Worm (Caenorhabditis elegans) whole organism, L4 larva: Measurements from ENCODE around the gene somi-1.

Experiments used
- F44E2.7 ChIP-seq: fragments of 200-800 bp; sonication (Bioruptor generic); IDR thresholded peaks from 2 replicates; pipeline ENCODE4 v2.1.2; 2022; ENCODE audit warnings: missing genetic modification characterization, missing compliant biosample characterization
- F49E8.2 ChIP-seq: sonication (generic microtip); optimal IDR thresholded peaks from 2 replicates; lab custom pipeline; 2016; ENCODE audit warnings: missing compliant biosample characterization, mild to moderate bottlenecking, missing genetic modification characterization, borderline replicate concordance
- R02D3.7 ChIP-seq: fragments of 150-350 bp; sonication (generic microtip); optimal IDR thresholded peaks from 3 replicates; lab custom pipeline; 2014; ENCODE audit warnings: missing biosample characterization, missing genetic modification characterization
- T20F7.1 ChIP-seq: fragments of 200-800 bp; sonication (Bioruptor generic); optimal IDR thresholded peaks from 2 replicates; lab custom pipeline; 2018; ENCODE audit warnings: mild to moderate bottlenecking, missing genetic modification characterization, missing compliant biosample characterization
- Y5F2A.4 ChIP-seq: fragments of 200-800 bp; sonication (Bioruptor generic); optimal IDR thresholded peaks from 2 replicates; lab custom pipeline; 2018; ENCODE audit warnings: mild to moderate bottlenecking, missing genetic modification characterization, missing compliant biosample characterization
- ZK546.5 ChIP-seq, 2 experiments: sonication (generic microtip); optimal IDR thresholded peaks; 2 replicates each; lab custom pipeline; 2017; ENCODE audit warnings: missing biosample characterization in 2 of 2, missing genetic modification characterization in 2 of 2
- aly-2 ChIP-seq: sonication (generic microtip); optimal IDR thresholded peaks from 2 replicates; lab custom pipeline; 2018; ENCODE audit warnings: missing biosample characterization, missing genetic modification characterization
- ama-1 ChIP-seq: fragments of 150-350 bp; optimal IDR thresholded peaks from 2 replicates; lab custom pipeline; 2014; ENCODE audit warnings: inconsistent platforms, mixed read lengths
- ceh-32 ChIP-seq: sonication (generic microtip); optimal IDR thresholded peaks from 2 replicates; lab custom pipeline; 2016; ENCODE audit warnings: mild to moderate bottlenecking, missing genetic modification characterization, missing compliant biosample characterization; ENCODE audit not compliant: poor library complexity
- ces-1 ChIP-seq: fragments of 150-350 bp; sonication (generic microtip); optimal IDR thresholded peaks from 4 replicates; lab custom pipeline; 2014; ENCODE audit warnings: missing biosample characterization, missing genetic modification reagents, missing genetic modification characterization
- cey-2 ChIP-seq: sonication (generic microtip); optimal IDR thresholded peaks from 3 replicates; lab custom pipeline; 2017; ENCODE audit warnings: missing genetic modification characterization, mild to moderate bottlenecking, missing compliant biosample characterization, antibody characterized with exemption, borderline replicate concordance; ENCODE audit not compliant: insufficient read depth
- daf-16 ChIP-seq, 3 experiments: sonication (generic microtip); optimal IDR thresholded peaks; 2 replicates each; lab custom pipeline; 2016 to 2017; ENCODE audit warnings: missing genetic modification characterization in 3 of 3, missing genetic modification reagents in 3 of 3, mild to moderate bottlenecking in 2 of 3, missing compliant biosample characterization in 2 of 3, missing biosample characterization in 1 of 3, moderate library complexity in 1 of 3
- dmd-8 ChIP-seq: fragments of 200-800 bp; sonication (Bioruptor generic); IDR thresholded peaks from 2 replicates; pipeline ENCODE4 v1.3.6; 2022; ENCODE audit warnings: missing genetic modification characterization, missing compliant biosample characterization
- dmd-9 ChIP-seq: fragments of 200-800 bp; sonication (Bioruptor generic); IDR thresholded peaks from 2 replicates; pipeline ENCODE4 v1.3.6; 2022; ENCODE audit warnings: missing genetic modification reagents, missing genetic modification characterization, missing compliant biosample characterization
- dpl-1 ChIP-seq: fragments of 150-350 bp; optimal IDR thresholded peaks from 2 replicates; lab custom pipeline; 2014; ENCODE audit warnings: missing biosample characterization, missing genetic modification reagents, missing genetic modification characterization
- duxl-1 ChIP-seq: sonication (generic microtip); optimal IDR thresholded peaks from 2 replicates; lab custom pipeline; 2016; ENCODE audit warnings: mild to moderate bottlenecking, missing genetic modification characterization, moderate library complexity, missing compliant biosample characterization; ENCODE audit not compliant: poor library complexity
- fos-1 ChIP-seq: fragments of 150-350 bp; optimal IDR thresholded peaks from 2 replicates; lab custom pipeline; 2014; ENCODE audit warnings: missing biosample characterization, missing genetic modification characterization
- gei-8 ChIP-seq: fragments of 200-800 bp; sonication (Bioruptor generic); optimal IDR thresholded peaks from 2 replicates; lab custom pipeline; 2018; ENCODE audit warnings: mild to moderate bottlenecking, missing genetic modification characterization, missing compliant biosample characterization
- hlh-11 ChIP-seq: fragments of 200-800 bp; sonication (Bioruptor generic); optimal IDR thresholded peaks from 2 replicates; lab custom pipeline; 2018; ENCODE audit warnings: mild to moderate bottlenecking, missing genetic modification characterization, missing compliant biosample characterization
- hlh-30 ChIP-seq: sonication (generic microtip); optimal IDR thresholded peaks from 2 replicates; lab custom pipeline; 2017; ENCODE audit warnings: antibody characterized with exemption, mild to moderate bottlenecking, missing genetic modification characterization, missing compliant biosample characterization; ENCODE audit not compliant: insufficient read depth
- lin-13 ChIP-seq: fragments of 150-350 bp; optimal IDR thresholded peaks from 2 replicates; lab custom pipeline; 2014; ENCODE audit warnings: missing biosample characterization, missing genetic modification reagents, missing genetic modification characterization
- madf-9 ChIP-seq: fragments of 200-800 bp; sonication (Bioruptor generic); conservative IDR thresholded peaks from 2 replicates; pipeline ENCODE4 v1.3.6; 2022; ENCODE audit warnings: missing genetic modification reagents, missing genetic modification characterization, missing compliant biosample characterization
- mdt-29 ChIP-seq: fragments of 200-800 bp; sonication (Bioruptor generic); IDR thresholded peaks from 2 replicates; pipeline ENCODE4 v1.3.6; 2022; ENCODE audit warnings: missing genetic modification reagents, missing genetic modification characterization, missing compliant biosample characterization
- mxl-3 ChIP-seq: fragments of 200-800 bp; sonication (Bioruptor generic); optimal IDR thresholded peaks from 2 replicates; lab custom pipeline; 2018; ENCODE audit warnings: mild to moderate bottlenecking, missing genetic modification characterization, missing compliant biosample characterization
- nhr-111 ChIP-seq: fragments of 200-800 bp; sonication (Bioruptor generic); optimal IDR thresholded peaks from 2 replicates; lab custom pipeline; 2018; ENCODE audit warnings: mild to moderate bottlenecking, missing genetic modification characterization, missing compliant biosample characterization
- nhr-25 ChIP-seq: sonication (generic microtip); optimal IDR thresholded peaks from 2 replicates; lab custom pipeline; 2017; ENCODE audit warnings: missing genetic modification characterization, mild to moderate bottlenecking, missing compliant biosample characterization, antibody characterized with exemption, moderate library complexity, borderline replicate concordance; ENCODE audit not compliant: insufficient read depth
- nhr-41 ChIP-seq: fragments of 200-800 bp; sonication (Bioruptor generic); IDR thresholded peaks from 2 replicates; pipeline ENCODE4 v1.3.6; 2022; ENCODE audit warnings: missing genetic modification reagents, missing genetic modification characterization, missing compliant biosample characterization
- nhr-6 ChIP-seq: fragments of 150-350 bp; optimal IDR thresholded peaks from 2 replicates; lab custom pipeline; 2014; ENCODE audit warnings: missing biosample characterization, missing genetic modification characterization
- nhr-76 ChIP-seq: fragments of 150-350 bp; optimal IDR thresholded peaks from 2 replicates; lab custom pipeline; 2014; ENCODE audit warnings: missing biosample characterization, missing genetic modification characterization
- php-3 ChIP-seq: fragments of 200-800 bp; sonication (Bioruptor generic); IDR thresholded peaks from 2 replicates; pipeline ENCODE4 v1.3.6; 2022; ENCODE audit warnings: missing genetic modification reagents, missing genetic modification characterization, missing compliant biosample characterization
- rbr-2 ChIP-seq: sonication (generic microtip); optimal IDR thresholded peaks from 2 replicates; lab custom pipeline; 2016; ENCODE audit warnings: missing genotype, missing genetic modification characterization, missing compliant biosample characterization
- saeg-2 ChIP-seq: fragments of 200-800 bp; sonication (Bioruptor generic); IDR thresholded peaks from 2 replicates; pipeline ENCODE4 v1.3.6; 2022; ENCODE audit warnings: missing genetic modification reagents, missing genetic modification characterization, missing compliant biosample characterization
- set-16 ChIP-seq: fragments of 200-800 bp; sonication (Bioruptor generic); IDR thresholded peaks from 2 replicates; pipeline ENCODE4 v1.3.6; 2022; ENCODE audit warnings: missing genetic modification reagents, missing genetic modification characterization, missing compliant biosample characterization
- skn-1 ChIP-seq: fragments of 150-350 bp; optimal IDR thresholded peaks from 2 replicates; lab custom pipeline; 2014; ENCODE audit warnings: missing biosample characterization, missing genetic modification characterization
- spr-1 ChIP-seq: sonication (generic microtip); optimal IDR thresholded peaks from 2 replicates; lab custom pipeline; 2016; ENCODE audit warnings: mild to moderate bottlenecking, missing genetic modification characterization, missing compliant biosample characterization
- unc-39 ChIP-seq: sonication (generic microtip); optimal IDR thresholded peaks from 2 replicates; lab custom pipeline; 2017; ENCODE audit warnings: missing biosample characterization, missing genetic modification characterization
- zag-1 ChIP-seq: fragments of 150-350 bp; optimal IDR thresholded peaks from 2 replicates; lab custom pipeline; 2014; ENCODE audit warnings: missing biosample characterization, missing genetic modification characterization
- zfp-3 ChIP-seq: fragments of 200-800 bp; sonication (Bioruptor generic); conservative IDR thresholded peaks from 2 replicates; pipeline ENCODE4 v1.3.6; 2022; ENCODE audit warnings: missing genetic modification reagents, missing genetic modification characterization, missing compliant biosample characterization

The somi-1 gene

ce11 chrV:13415462-13415861 lies 24.3 kb upstream of the somi-1 start (continued):
- no peak for TF ChIP-seq nhr-111 (GFP tag; lab: Kevin White, UChicago)
- TF ChIP-seq nhr-41 (GFP tag; lab: Robert Waterston, UW), result no peak
- no peak for TF ChIP-seq ama-1 (lab: Kevin White, UChicago)
- TF ChIP-seq set-16 (GFP tag; lab: Robert Waterston, UW), result peak; percentile 99
- no peak for TF ChIP-seq ZK546.5 (tag; optimal IDR thresholded peaks at IDR 0.05; lab: Kevin White, UChicago)
- TF ChIP-seq fos-1, result no peak
- TF ChIP-seq lin-13, result no peak
- no peak for TF ChIP-seq mdt-29
- no peak for TF ChIP-seq nhr-6 (tag; lab: Kevin White, UChicago)
- no peak for TF ChIP-seq dmd-8
- TF ChIP-seq cey-2 (tag; lab: Kevin White, UChicago), result no peak
- TF ChIP-seq nhr-76, result no peak
- no peak for TF ChIP-seq php-3 (GFP tag; lab: Robert Waterston, UW)
- TF ChIP-seq spr-1 (tag; lab: Kevin White, UChicago), result no peak
- no peak for TF ChIP-seq zag-1 (tag; lab: Kevin White, UChicago)
- no peak for TF ChIP-seq saeg-2 (GFP tag; lab: Robert Waterston, UW)
- TF ChIP-seq duxl-1 (tag; lab: Kevin White, UChicago), result no peak
- no peak for TF ChIP-seq zfp-3 (GFP tag; lab: Robert Waterston, UW)
- TF ChIP-seq F44E2.7, result no peak
- TF ChIP-seq gei-8 (GFP tag; lab: Kevin White, UChicago), result peak; percentile 29
- no peak for TF ChIP-seq R02D3.7 (tag; lab: Kevin White, UChicago)

- peak; percentile 63 for TF ChIP-seq mxl-3
- TF ChIP-seq rbr-2 (tag; lab: Kevin White, UChicago), result no peak
- TF ChIP-seq hlh-11 (tag; lab: Kevin White, UChicago), result peak; percentile 8
- no peak for TF ChIP-seq dmd-8
Measured at ce11 chrV:13414585-13414984, 23.4 kb upstream of the somi-1 start, which contains the start of gene cut-2. Gene cut-2 (plus strand): TSS chrV:13414949.

DNA sequence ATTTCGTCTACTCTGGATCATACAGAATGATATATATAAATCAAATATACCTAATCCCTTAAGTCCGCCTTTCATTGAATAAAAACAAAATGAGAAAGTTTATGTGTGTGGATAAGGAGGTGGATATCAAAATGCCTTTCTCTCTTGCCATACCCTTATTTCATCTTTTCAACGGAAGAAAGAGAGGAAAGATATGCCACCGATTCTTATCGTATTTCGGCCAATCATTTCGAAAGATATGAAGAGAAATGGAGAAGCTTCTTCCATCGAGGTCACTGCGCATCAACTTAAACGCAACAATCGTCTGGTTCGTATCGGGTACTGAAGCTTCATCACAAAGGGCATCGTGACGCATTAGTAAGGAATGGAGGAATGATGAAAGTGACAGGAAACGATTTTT lies 22.1 kb upstream of the somi-1 start:
- TF ChIP-seq lin-13 (no peak), aly-2 (tag; lab: Kevin White, UChicago) (no peak), nhr-25 (tag; lab: Kevin White, UChicago) (no peak), dmd-9 (GFP tag; lab: Robert Waterston, UW) (no peak), unc-39 (tag; lab: Kevin White, UChicago) (no peak), F49E8.2 (no peak), php-3 (GFP tag; lab: Robert Waterston, UW) (no peak), daf-16 (GFP tag; optimal IDR thresholded peaks at IDR 0.05; lab: Kevin White, UChicago) (no peak), daf-16 (tag; optimal IDR thresholded peaks at IDR 0.05; lab: Kevin White, UChicago) (no peak), ceh-32 (no peak), T20F7.1 (no peak), ces-1 (GFP tag; lab: Kevin White, UChicago) (no peak)

- TF ChIP-seq Y5F2A.4 (GFP tag; lab: Kevin White, UChicago), result no peak
- no peak for TF ChIP-seq madf-9
- no peak for TF ChIP-seq skn-1
- no peak for TF ChIP-seq gei-8 (GFP tag; lab: Kevin White, UChicago)
- peak; percentile 78 for TF ChIP-seq hlh-30 (tag; lab: Kevin White, UChicago)
- TF ChIP-seq dpl-1, result no peak
Measured at ce11 chrV:13411992-13412298, 20.8 kb upstream of the somi-1 start.
